Worm (Caenorhabditis elegans) whole organism, L4/young adult: ENCODE data around the gene arrd-22.

Source experiments
- W03F9.2 ChIP-seq: fragments of 150-350 bp; optimal IDR thresholded peaks from 2 replicates; lab custom pipeline; 2014; ENCODE audit warnings: missing biosample characterization, missing genetic modification characterization
- dao-5 ChIP-seq: sonication (generic microtip); optimal IDR thresholded peaks from 2 replicates; lab custom pipeline; 2016; ENCODE audit warnings: missing genotype, missing genetic modification characterization, moderate library complexity, missing compliant biosample characterization
- him-1 ChIP-seq: sonication (generic microtip); optimal IDR thresholded peaks from 2 replicates; lab custom pipeline; 2016; ENCODE audit warnings: missing genotype, missing genetic modification reagents, missing genetic modification characterization, missing compliant biosample characterization

DNA sequence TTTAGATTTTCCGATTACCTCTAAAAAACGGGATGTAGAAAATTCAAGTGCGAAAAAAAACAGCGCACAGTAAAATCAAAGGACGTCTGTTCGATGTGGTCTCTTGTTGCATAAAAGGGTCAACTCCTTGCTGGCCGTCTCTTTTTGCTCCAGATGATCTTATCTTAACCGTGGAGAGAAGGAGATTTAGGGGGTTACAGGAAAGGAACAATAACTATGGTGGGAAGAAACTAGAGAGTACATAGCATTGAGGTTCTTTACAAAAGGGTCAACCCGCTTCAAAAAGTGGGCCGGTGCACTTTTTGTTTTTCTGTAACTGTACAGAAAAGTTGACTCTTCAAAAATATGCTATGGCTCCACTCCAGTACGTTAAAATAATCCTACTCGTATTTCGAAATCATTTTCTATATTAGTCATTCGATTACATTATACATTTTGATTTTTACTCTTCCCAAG, 21.2 kb downstream of the arrd-22 start, which contains the start of the genes T20D4.19 and srj-9:
- no peak for TF ChIP-seq W03F9.2 (tag; lab: Kevin White, UChicago)
- TF ChIP-seq dao-5 (tag; lab: Kevin White, UChicago): no peak
- no peak for TF ChIP-seq him-1 (tag; lab: Kevin White, UChicago)
